Fruit fly (Drosophila melanogaster) whole organism, pupa: ENCODE measurements around the gene CG7368.

ENCODE experiments used
- CG13204 ChIP-seq: fragments of 200-800 bp; sonication (Bioruptor generic); optimal IDR thresholded peaks from 2 replicates; lab custom pipeline; 2018; ENCODE audit warnings: missing biosample characterization, mild to moderate bottlenecking, missing genetic modification characterization, moderate library complexity
- CG4496 ChIP-seq: fragments of 200-800 bp; sonication (Bioruptor generic); IDR thresholded peaks from 3 replicates; pipeline ENCODE4 v1.3.6; 2022; ENCODE audit warnings: missing biosample characterization, missing genetic modification characterization
- Pif1B ChIP-seq: fragments of 200-800 bp; sonication (Bioruptor generic); optimal IDR thresholded peaks from 3 replicates; lab custom pipeline; 2016; ENCODE audit warnings: missing biosample characterization, missing genetic modification characterization

- TF ChIP-seq Pif1B (no peak), CG4496 (GFP tag; lab: Robert Waterston, UW) (no peak), CG13204 (GFP tag; lab: Kevin White, UChicago) (no peak)
Observed at dm6 chr3L:11578847-11579246, 18.2 kb upstream of the CG7368 start.
